Fruit fly (Drosophila melanogaster): Measurements from ENCODE around the gene PolZ2.

dm6 chr3R:5565623-5566022 is 23.1 kb upstream of the PolZ2 start:
- TF ChIP-seq Sin3A (optimal IDR thresholded peaks at IDR 0.05) (no peak), h (optimal IDR thresholded peaks at IDR 0.05) (no peak), Myc (optimal IDR thresholded peaks at IDR 0.05) (no peak), ttk (optimal IDR thresholded peaks at IDR 0.05) (no peak), psq (optimal IDR thresholded peaks at IDR 0.05) (no peak)
